Worm (Caenorhabditis elegans) whole organism, young adult: ENCODE results near the gene Y55F3BR.6.

ENCODE experiments used
- Y53G8AR.9 ChIP-seq: fragments of 200-800 bp; sonication (Bioruptor generic); conservative IDR thresholded peaks from 2 replicates; pipeline ENCODE4 v1.3.6; 2022; ENCODE audit warnings: missing genetic modification reagents, missing genetic modification characterization, missing compliant biosample characterization
- bed-1 ChIP-seq: fragments of 200-800 bp; sonication (Bioruptor generic); IDR thresholded peaks from 2 replicates; pipeline ENCODE4 v1.3.6; 2022; ENCODE audit warnings: missing genetic modification reagents, missing genetic modification characterization, missing compliant biosample characterization
- ets-4 ChIP-seq: fragments of 200-800 bp; sonication (Bioruptor generic); optimal IDR thresholded peaks from 2 replicates; lab custom pipeline; 2018; ENCODE audit warnings: mild to moderate bottlenecking, missing genetic modification characterization, missing compliant biosample characterization
- hlh-26 ChIP-seq: fragments of 200-800 bp; sonication (Bioruptor generic); conservative IDR thresholded peaks from 2 replicates; pipeline ENCODE4 v1.3.6; 2022; ENCODE audit warnings: missing genetic modification reagents, missing genetic modification characterization, missing compliant biosample characterization
- rpc-1 ChIP-seq, 2 experiments: fragments of 150-350 bp in 1 of 2; sonication (generic microtip) in 1 of 2; optimal IDR thresholded peaks; 2 replicates each; lab custom pipeline; 2014 to 2018; ENCODE audit warnings: missing biosample characterization in 1 of 2, missing genetic modification characterization in 1 of 2, missing genetic modification reagents in 1 of 2, missing genotype in 1 of 2

DNA sequence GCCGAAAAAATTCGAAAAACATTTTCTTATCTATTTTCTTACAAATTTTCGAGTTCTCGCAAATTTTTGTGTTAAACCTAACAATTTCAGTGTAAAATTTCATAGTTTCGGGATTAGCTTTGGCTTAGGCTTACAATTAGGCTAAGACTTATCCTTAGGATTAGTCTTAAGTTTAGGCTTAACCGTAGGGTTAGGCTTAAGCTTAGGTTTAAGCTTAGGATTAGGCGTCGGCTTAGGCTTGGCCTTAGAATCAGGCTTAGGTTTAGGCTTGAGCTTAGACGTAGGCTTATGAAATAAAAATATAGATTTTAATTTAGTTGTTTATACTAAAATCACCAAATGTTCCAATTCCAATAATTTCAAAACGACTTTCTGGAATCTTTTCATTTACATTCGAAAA, 14.1 kb upstream of the Y55F3BR.6 start:
- TF ChIP-seq rpc-1 (optimal IDR thresholded peaks at IDR 0.05; lab: Kevin White, UChicago) (no peak), rpc-1 (tag; optimal IDR thresholded peaks at IDR 0.05; lab: Kevin White, UChicago) (no peak), Y53G8AR.9 (no peak), bed-1 (GFP tag; lab: Robert Waterston, UW) (no peak), ets-4 (GFP tag; lab: Kevin White, UChicago) (no peak), hlh-26 (no peak)
